Worm (Caenorhabditis elegans): ENCODE data around the gene M03C11.1.

- TF ChIP-seq nhr-237 (tag; optimal IDR thresholded peaks at IDR 0.05) (no peak), ztf-11 (tag; optimal IDR thresholded peaks at IDR 0.05) (no peak), ceh-82 (tag; optimal IDR thresholded peaks at IDR 0.05) (no peak), ztf-4 (tag; optimal IDR thresholded peaks at IDR 0.05) (no peak), R02D3.7 (tag; optimal IDR thresholded peaks at IDR 0.05) (no peak), blmp-1 (tag; optimal IDR thresholded peaks at IDR 0.05; ENCODE audit: insufficient read depth) (no peak), unc-62 (GFP tag; optimal IDR thresholded peaks at IDR 0.05) (no peak), lin-13 (GFP tag; optimal IDR thresholded peaks at IDR 0.05) (no peak), nhr-25 (tag; optimal IDR thresholded peaks at IDR 0.05) (no peak), nhr-10 (tag; optimal IDR thresholded peaks at IDR 0.05) (no peak)
Measured at ce11 chrIII:10421680-10422079, 25.8 kb upstream of the M03C11.1 start.
